Fruit fly (Drosophila melanogaster) whole organism, prepupa: ENCODE data around the gene CG14401.

Experiments used
- CG1621 ChIP-seq: fragments of 200-800 bp; sonication (Bioruptor generic); optimal IDR thresholded peaks from 3 replicates; lab custom pipeline; 2018; ENCODE audit warnings: missing biosample characterization, mild to moderate bottlenecking, missing genetic modification characterization
- CG3919 ChIP-seq: fragments of 200-800 bp; sonication (Bioruptor generic); optimal IDR thresholded peaks from 3 replicates; lab custom pipeline; 2016; ENCODE audit warnings: missing biosample characterization, missing genetic modification characterization

- TF ChIP-seq CG3919 (no peak), CG1621 (no peak)
Observed at dm6 chr2L:20820767-20821166, 48.9 kb upstream of the CG14401 start, which contains the start of gene CheB38c.
